Worm (Caenorhabditis elegans) whole organism, L2 larva: ENCODE measurements around the gene dnj-7.

ENCODE experiments used
- ZK546.5 ChIP-seq: sonication (generic microtip); optimal IDR thresholded peaks from 2 replicates; lab custom pipeline; 2017; ENCODE audit warnings: missing biosample characterization, missing genetic modification characterization
- aly-2 ChIP-seq: fragments of 150-350 bp; optimal IDR thresholded peaks from 2 replicates; lab custom pipeline; 2014; ENCODE audit warnings: missing biosample characterization, missing genetic modification characterization
- lin-39 ChIP-seq: fragments of 150-350 bp; optimal IDR thresholded peaks from 2 replicates; lab custom pipeline; 2014; ENCODE audit warnings: missing biosample characterization, missing genetic modification reagents, missing genetic modification characterization
- lsy-2 ChIP-seq, 2 experiments: fragments of 150-350 bp in 1 of 2; sonication (generic microtip) in 1 of 2; optimal IDR thresholded peaks; 2 replicates each; lab custom pipeline; 2014 to 2017; ENCODE audit warnings: missing biosample characterization in 2 of 2, missing genetic modification characterization in 2 of 2
- nhr-11 ChIP-seq: fragments of 150-350 bp; optimal IDR thresholded peaks from 2 replicates; lab custom pipeline; 2014; ENCODE audit warnings: missing biosample characterization, missing genetic modification characterization
- skn-1 ChIP-seq: sonication (generic microtip); optimal IDR thresholded peaks from 2 replicates; lab custom pipeline; 2017; ENCODE audit warnings: missing biosample characterization, missing genetic modification characterization
- unc-39 ChIP-seq: fragments of 150-350 bp; optimal IDR thresholded peaks from 2 replicates; lab custom pipeline; 2014; ENCODE audit warnings: missing biosample characterization, missing genetic modification characterization
- ztf-11 ChIP-seq: sonication (generic microtip); optimal IDR thresholded peaks from 2 replicates; lab custom pipeline; 2017; ENCODE audit warnings: missing biosample characterization, missing genetic modification characterization

DNA sequence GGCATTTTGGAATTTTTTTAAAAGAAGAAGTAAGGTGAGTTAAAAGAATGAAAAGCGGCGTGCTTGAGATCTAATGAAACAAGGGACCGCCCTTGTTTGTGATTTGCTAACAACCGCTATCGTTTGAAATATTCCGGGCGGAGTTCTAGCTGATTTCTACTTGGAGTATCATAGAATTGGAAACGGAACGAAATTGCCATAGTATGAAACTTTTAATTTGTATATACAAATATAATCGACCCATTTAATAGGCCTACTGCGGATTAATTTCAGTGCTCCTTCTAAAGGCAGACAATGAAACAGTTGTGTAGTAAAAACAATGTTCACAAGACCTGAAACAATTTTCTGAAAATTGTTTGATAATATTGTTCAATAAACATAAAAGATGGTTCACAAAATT lies 2.5 kb upstream of the dnj-7 start, which contains the start of gene C55B6.7:
- no peak for TF ChIP-seq unc-39 (tag; lab: Kevin White, UChicago)
- no peak for TF ChIP-seq ZK546.5
- no peak for TF ChIP-seq lin-39 (tag; lab: Kevin White, UChicago)
- TF ChIP-seq ztf-11, result no peak
- TF ChIP-seq skn-1 (tag; lab: Kevin White, UChicago), result no peak
- TF ChIP-seq nhr-11 (tag; lab: Kevin White, UChicago), result no peak
- TF ChIP-seq lsy-2 (tag; optimal IDR thresholded peaks at IDR 0.05; lab: Kevin White, UChicago), result no peak
- TF ChIP-seq aly-2, result no peak
